Worm (Caenorhabditis elegans) whole organism, L3 larva: ENCODE data around the gene nlp-59.

ENCODE experiments used
- ZK546.5 ChIP-seq: sonication (generic microtip); optimal IDR thresholded peaks from 2 replicates; lab custom pipeline; 2017; ENCODE audit warnings: missing biosample characterization, missing genetic modification characterization
- ama-1 ChIP-seq: fragments of 150-350 bp; optimal IDR thresholded peaks from 2 replicates; lab custom pipeline; 2018
- ceh-16 ChIP-seq: sonication (generic microtip); optimal IDR thresholded peaks from 2 replicates; lab custom pipeline; 2017; ENCODE audit warnings: missing biosample characterization, missing genetic modification characterization
- ceh-28 ChIP-seq: fragments of 150-350 bp; optimal IDR thresholded peaks from 2 replicates; lab custom pipeline; 2014; ENCODE audit warnings: missing biosample characterization, missing genetic modification reagents, missing genetic modification characterization
- ceh-9 ChIP-seq: sonication (generic microtip); optimal IDR thresholded peaks from 2 replicates; lab custom pipeline; 2018; ENCODE audit warnings: missing biosample characterization, missing genetic modification characterization
- daf-12 ChIP-seq: fragments of 150-350 bp; optimal IDR thresholded peaks from 2 replicates; lab custom pipeline; 2014; ENCODE audit warnings: missing biosample characterization, missing genetic modification reagents, missing genetic modification characterization
- egl-5 ChIP-seq: fragments of 150-350 bp; optimal IDR thresholded peaks from 2 replicates; lab custom pipeline; 2017; ENCODE audit warnings: missing biosample characterization, missing genetic modification reagents, missing genetic modification characterization, inconsistent platforms
- elt-1 ChIP-seq: fragments of 150-350 bp; optimal IDR thresholded peaks from 2 replicates; lab custom pipeline; 2014; ENCODE audit warnings: missing biosample characterization, missing genetic modification characterization
- elt-2 ChIP-seq: sonication (generic microtip); optimal IDR thresholded peaks from 2 replicates; lab custom pipeline; 2016; ENCODE audit warnings: missing genetic modification reagents, mild to moderate bottlenecking, missing genetic modification characterization, missing compliant biosample characterization
- elt-3 ChIP-seq, 3 experiments: fragments of 150-350 bp in 1 of 3; sonication (generic microtip) in 2 of 3; optimal IDR thresholded peaks; 2 replicates in 2 of 3; 4 replicates in 1 of 3; lab custom pipeline; 2014 to 2017; ENCODE audit warnings: missing biosample characterization in 3 of 3, missing genetic modification characterization in 3 of 3
- eor-1 ChIP-seq, 2 experiments: fragments of 150-350 bp; optimal IDR thresholded peaks; 2 replicates each; lab custom pipeline; 2014 to 2018; ENCODE audit warnings: missing biosample characterization in 2 of 2, missing genetic modification characterization in 2 of 2
- fkh-10 ChIP-seq: sonication (generic microtip); optimal IDR thresholded peaks from 2 replicates; lab custom pipeline; 2017; ENCODE audit warnings: missing biosample characterization, missing genetic modification reagents, missing genetic modification characterization
- fos-1 ChIP-seq: fragments of 150-350 bp; optimal IDR thresholded peaks from 2 replicates; lab custom pipeline; 2014; ENCODE audit warnings: missing biosample characterization, missing genetic modification characterization
- hmg-11 ChIP-seq: sonication (generic microtip); optimal IDR thresholded peaks from 2 replicates; lab custom pipeline; 2016; ENCODE audit warnings: missing genetic modification characterization, missing compliant biosample characterization
- lin-39 ChIP-seq: fragments of 150-350 bp; optimal IDR thresholded peaks from 2 replicates; lab custom pipeline; 2018; ENCODE audit warnings: missing biosample characterization, missing genetic modification reagents, missing genetic modification characterization
- lsy-12 ChIP-seq: sonication (generic microtip); optimal IDR thresholded peaks from 2 replicates; lab custom pipeline; 2016; ENCODE audit warnings: mild to moderate bottlenecking, missing genetic modification characterization, missing compliant biosample characterization
- mdl-1 ChIP-seq: fragments of 150-350 bp; optimal IDR thresholded peaks from 2 replicates; lab custom pipeline; 2014; ENCODE audit warnings: missing biosample characterization, missing genetic modification characterization
- mml-1 ChIP-seq: fragments of 150-350 bp; sonication (generic microtip); optimal IDR thresholded peaks from 3 replicates; lab custom pipeline; 2014; ENCODE audit warnings: missing biosample characterization, missing genetic modification characterization
- nfya-1 ChIP-seq: sonication (generic microtip); optimal IDR thresholded peaks from 2 replicates; lab custom pipeline; 2017; ENCODE audit warnings: missing genetic modification characterization, mild to moderate bottlenecking, missing compliant biosample characterization, antibody characterized with exemption, moderate library complexity; ENCODE audit not compliant: insufficient read depth
- nhr-11 ChIP-seq: fragments of 150-350 bp; optimal IDR thresholded peaks from 2 replicates; lab custom pipeline; 2014; ENCODE audit warnings: missing biosample characterization, missing genetic modification characterization
- nhr-12 ChIP-seq: fragments of 150-350 bp; optimal IDR thresholded peaks from 2 replicates; lab custom pipeline; 2014; ENCODE audit warnings: missing biosample characterization, missing genetic modification characterization
- nhr-25 ChIP-seq: sonication (generic microtip); optimal IDR thresholded peaks from 2 replicates; lab custom pipeline; 2017; ENCODE audit warnings: missing biosample characterization, missing genetic modification characterization
- pha-4 ChIP-seq: fragments of 150-350 bp; optimal IDR thresholded peaks from 2 replicates; lab custom pipeline; 2014; ENCODE audit warnings: missing biosample characterization, missing genetic modification reagents, missing genetic modification characterization
- pqm-1 ChIP-seq: fragments of 150-350 bp; optimal IDR thresholded peaks from 2 replicates; lab custom pipeline; 2017; ENCODE audit warnings: missing biosample characterization, missing genetic modification characterization, inconsistent platforms
- tbx-2 ChIP-seq: sonication (generic microtip); optimal IDR thresholded peaks from 2 replicates; lab custom pipeline; 2016; ENCODE audit warnings: mild to moderate bottlenecking, missing genetic modification characterization, missing compliant biosample characterization
- unc-39 ChIP-seq: sonication (generic microtip); optimal IDR thresholded peaks from 4 replicates; lab custom pipeline; 2017; ENCODE audit warnings: missing biosample characterization, missing genetic modification characterization
- unc-62 ChIP-seq: fragments of 150-350 bp; sonication (generic microtip); optimal IDR thresholded peaks from 4 replicates; lab custom pipeline; 2014; ENCODE audit warnings: missing biosample characterization, missing genetic modification reagents, missing genetic modification characterization
- zag-1 ChIP-seq: fragments of 150-350 bp; optimal IDR thresholded peaks from 2 replicates; lab custom pipeline; 2014; ENCODE audit warnings: missing biosample characterization, missing genetic modification characterization

nlp-59 gene

DNA sequence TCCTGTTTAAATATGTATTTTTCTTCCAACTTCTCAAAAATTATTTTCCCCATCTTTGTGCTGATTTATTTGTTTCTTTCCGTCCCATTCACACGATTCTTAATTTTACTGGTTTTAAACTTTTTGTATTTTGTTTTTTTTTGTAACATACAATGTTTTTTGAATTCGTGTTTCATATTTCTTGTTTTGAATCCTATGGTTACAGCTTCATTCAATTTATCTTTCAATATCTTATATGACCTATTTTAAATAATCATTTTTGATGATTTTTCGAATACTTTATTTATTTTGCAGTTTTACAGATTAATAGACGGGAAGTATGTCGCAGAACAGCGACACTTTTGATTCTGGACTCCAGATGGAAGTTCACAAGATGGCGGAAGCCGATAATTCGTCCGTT, 33.6 kb downstream of the nlp-59 start, which contains the start of gene hrde-2:
Gene hrde-2 (plus strand): TSS at position 301 of the 400 bp plus-strand sequence.
- TF ChIP-seq elt-2 (tag; lab: Kevin White, UChicago) (no peak), nhr-12 (tag; lab: Kevin White, UChicago) (no peak), nhr-11 (tag; lab: Kevin White, UChicago) (no peak), daf-12 (tag; lab: Kevin White, UChicago) (no peak), lsy-12 (tag; lab: Kevin White, UChicago) (no peak), fos-1 (tag; lab: Kevin White, UChicago) (no peak)

DNA sequence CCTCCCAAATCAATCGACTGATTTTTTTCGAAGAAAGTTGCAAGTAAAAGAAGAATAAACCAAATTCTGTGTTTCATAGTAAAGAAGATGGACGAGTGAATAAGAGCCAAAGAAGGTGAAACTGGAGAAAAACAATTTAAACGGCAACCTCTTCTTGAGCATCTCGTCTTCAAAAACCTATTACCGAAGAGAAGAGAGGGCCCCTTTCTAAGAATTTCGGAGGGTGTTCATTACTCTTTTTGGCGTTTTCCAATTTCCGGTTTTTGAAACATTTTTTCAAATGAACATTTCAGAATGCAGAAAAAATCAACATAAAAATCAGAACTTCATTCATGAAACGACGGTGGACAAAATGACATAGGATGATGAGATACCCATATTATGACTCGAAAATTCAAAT, 40.3 kb downstream of the nlp-59 start, which contains the start of gene nmr-2:
Gene nmr-2 (minus strand): TSS at position 101 of the 400 bp plus-strand sequence.
- no peak for TF ChIP-seq ceh-28 (tag; lab: Kevin White, UChicago)
- TF ChIP-seq fkh-10 (GFP tag; lab: Kevin White, UChicago), result no peak
- TF ChIP-seq unc-62 (GFP tag; lab: Kevin White, UChicago), result no peak
- TF ChIP-seq pqm-1 (tag; lab: Kevin White, UChicago), result no peak
- TF ChIP-seq hmg-11 (tag; lab: Kevin White, UChicago), result no peak
- no peak for TF ChIP-seq ceh-9
- no peak for TF ChIP-seq mdl-1 (tag; lab: Kevin White, UChicago)
- TF ChIP-seq egl-5, result no peak
- no peak for TF ChIP-seq eor-1 (tag; optimal IDR thresholded peaks at IDR 0.05; lab: Kevin White, UChicago)

DNA sequence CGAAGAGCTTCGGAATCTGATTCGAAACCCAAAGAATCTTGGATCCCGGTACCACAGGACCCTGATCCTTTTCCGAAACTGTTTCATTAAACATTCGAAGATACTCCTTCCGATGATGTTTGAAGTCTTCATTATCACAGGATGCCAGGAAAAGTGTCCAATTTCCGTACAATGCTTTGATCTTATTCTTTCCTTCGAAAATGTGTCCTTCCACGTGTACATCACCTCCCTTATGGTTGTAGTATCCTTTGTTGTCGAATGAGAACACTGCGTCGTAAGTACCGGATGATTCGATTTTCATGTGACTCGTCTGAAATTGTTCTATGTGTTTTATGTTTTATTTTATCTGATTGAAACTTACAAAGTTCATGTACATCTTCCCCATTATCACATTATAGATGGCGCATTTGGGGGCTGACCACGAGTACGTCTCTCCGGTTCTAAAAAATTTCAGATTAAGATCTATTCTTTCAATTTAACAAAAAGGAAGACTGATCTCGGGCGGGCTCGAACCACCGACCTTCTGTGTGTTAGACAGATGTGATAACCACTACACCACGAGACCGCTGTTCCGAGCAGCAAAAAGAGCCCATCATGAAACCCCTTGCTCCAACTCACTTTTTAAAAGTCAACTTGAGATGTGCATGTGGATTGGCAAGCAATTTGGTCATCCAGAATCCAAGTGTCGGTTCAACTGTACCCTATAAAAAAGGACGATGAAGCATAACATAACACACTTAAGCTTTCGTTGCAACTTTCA, 41.5 kb downstream of the nlp-59 start:
- TF ChIP-seq ZK546.5 (no peak), nfya-1 (tag; lab: Kevin White, UChicago) (peak; percentile 10), ama-1 (peak; percentile 22), elt-2 (tag; lab: Kevin White, UChicago) (peak; percentile 30), pha-4 (tag; lab: Kevin White, UChicago) (no peak), elt-1 (peak; percentile 49)

DNA sequence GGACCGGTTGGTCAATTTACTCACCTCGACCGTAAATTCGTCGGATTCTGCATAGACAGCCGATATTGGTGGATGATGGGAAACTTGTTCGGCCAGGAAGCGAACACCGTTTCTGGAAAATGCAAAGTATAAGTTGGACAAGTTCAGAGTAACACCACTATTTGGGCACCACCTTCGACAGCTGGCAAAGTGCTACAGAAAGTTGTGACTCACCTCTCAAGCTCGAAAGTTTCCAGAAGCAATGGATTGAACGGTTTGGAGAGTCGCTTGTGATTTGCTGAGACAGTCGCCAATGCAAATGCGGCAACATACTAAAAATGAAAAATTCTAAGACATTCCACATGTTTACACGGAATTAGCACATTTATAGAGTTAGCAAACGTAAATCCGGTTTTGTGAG, 42.1 kb downstream of the nlp-59 start:
- TF ChIP-seq ceh-28 (tag; lab: Kevin White, UChicago) (no peak), elt-3 (tag; optimal IDR thresholded peaks at IDR 0.05; lab: Kevin White, UChicago) (no peak), ceh-9 (no peak), unc-39 (tag; lab: Kevin White, UChicago) (no peak), tbx-2 (tag; lab: Kevin White, UChicago) (no peak), lin-39 (tag; lab: Kevin White, UChicago) (no peak), daf-12 (tag; lab: Kevin White, UChicago) (no peak), eor-1 (tag; optimal IDR thresholded peaks at IDR 0.05; lab: Kevin White, UChicago) (no peak), ZK546.5 (no peak)

DNA sequence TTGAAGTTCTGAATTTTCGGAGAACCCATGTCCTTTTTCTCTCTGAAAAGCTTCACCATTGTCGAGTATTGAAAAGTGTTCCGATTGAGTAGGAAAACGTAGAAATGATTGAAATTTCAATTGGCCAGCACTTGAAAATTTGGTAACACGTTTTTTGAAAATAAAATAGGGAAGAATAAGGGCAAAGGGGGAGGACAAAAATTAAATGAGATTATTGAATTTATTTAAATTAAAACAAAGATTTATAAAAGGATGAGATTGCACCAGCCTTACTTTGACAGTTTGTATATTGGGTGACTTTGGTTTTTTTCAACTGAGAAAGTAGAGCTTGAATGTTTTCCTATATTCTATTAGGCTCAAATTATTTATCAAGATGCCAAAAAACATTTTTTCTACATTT, 42.9 kb downstream of the nlp-59 start, which contains the start of gene obr-2:
Gene obr-2 (minus strand): TSS at position 101 of the 400 bp plus-strand sequence.
- no peak for TF ChIP-seq ama-1
- TF ChIP-seq mml-1 (tag; lab: Kevin White, UChicago), result no peak
- no peak for TF ChIP-seq lin-39 (tag; lab: Kevin White, UChicago)
- TF ChIP-seq zag-1 (tag; lab: Kevin White, UChicago), result no peak
- TF ChIP-seq ceh-16 (tag; lab: Kevin White, UChicago), result no peak
- no peak for TF ChIP-seq egl-5
- no peak for TF ChIP-seq nhr-12 (tag; lab: Kevin White, UChicago)

DNA sequence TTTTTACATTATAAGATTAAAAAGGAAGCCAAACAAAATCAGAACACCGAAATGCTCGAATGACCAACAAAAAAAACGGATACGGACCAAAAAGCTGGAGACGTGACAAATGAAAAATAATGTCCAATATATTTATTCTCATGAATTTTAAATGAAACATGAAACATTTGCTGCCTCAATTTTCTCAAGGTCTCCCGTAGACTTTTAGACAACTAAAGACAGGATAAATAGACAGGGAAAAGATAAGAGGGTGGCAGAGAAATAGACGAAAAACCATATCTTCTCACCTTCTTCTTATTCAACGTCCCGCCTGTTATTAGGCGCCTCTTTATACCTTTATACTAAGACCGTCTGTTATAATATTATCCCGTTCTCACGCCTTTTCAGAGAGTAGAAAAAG, 44.6 kb downstream of the nlp-59 start:
- TF ChIP-seq nhr-25 (tag; lab: Kevin White, UChicago) (peak; percentile 69), pha-4 (tag; lab: Kevin White, UChicago) (no peak)
- TF ChIP-seq, all 47 proteins: peak for 1
